Worm (Caenorhabditis elegans) whole organism, L2 larva: ENCODE measurements around the gene R12B2.2.

Experiments used
- C34F6.9 ChIP-seq: fragments of 150-350 bp; optimal IDR thresholded peaks from 2 replicates; lab custom pipeline; 2014; ENCODE audit warnings: missing biosample characterization, missing genetic modification characterization
- F13H6.1 ChIP-seq: sonication (generic microtip); optimal IDR thresholded peaks from 2 replicates; lab custom pipeline; 2016; ENCODE audit warnings: missing genetic modification characterization, missing compliant biosample characterization
- R02D3.7 ChIP-seq: fragments of 150-350 bp; optimal IDR thresholded peaks from 2 replicates; lab custom pipeline; 2014; ENCODE audit warnings: missing biosample characterization, missing genetic modification characterization
- Y55F3AM.14 ChIP-seq: fragments of 200-800 bp; sonication (Bioruptor generic); optimal IDR thresholded peaks from 2 replicates; lab custom pipeline; 2018; ENCODE audit warnings: mild to moderate bottlenecking, missing genetic modification characterization, missing compliant biosample characterization
- ZK546.5 ChIP-seq: sonication (generic microtip); optimal IDR thresholded peaks from 2 replicates; lab custom pipeline; 2017; ENCODE audit warnings: missing biosample characterization, missing genetic modification characterization
- aly-2 ChIP-seq: fragments of 150-350 bp; optimal IDR thresholded peaks from 2 replicates; lab custom pipeline; 2014; ENCODE audit warnings: missing biosample characterization, missing genetic modification characterization
- ama-1 ChIP-seq: fragments of 150-350 bp; optimal IDR thresholded peaks from 2 replicates; lab custom pipeline; 2018; ENCODE audit warnings: inconsistent platforms
- blmp-1 ChIP-seq: sonication (generic microtip); optimal IDR thresholded peaks from 2 replicates; lab custom pipeline; 2017; ENCODE audit warnings: missing genetic modification characterization, mild to moderate bottlenecking, missing compliant biosample characterization, antibody characterized with exemption, moderate library complexity; ENCODE audit not compliant: insufficient read depth
- ceh-16 ChIP-seq: fragments of 150-350 bp; optimal IDR thresholded peaks from 2 replicates; lab custom pipeline; 2014; ENCODE audit warnings: missing biosample characterization, missing genetic modification characterization
- ceh-82 ChIP-seq: fragments of 150-350 bp; optimal IDR thresholded peaks from 2 replicates; lab custom pipeline; 2014; ENCODE audit warnings: missing biosample characterization, missing genetic modification characterization
- crh-2 ChIP-seq: sonication (generic microtip); optimal IDR thresholded peaks from 2 replicates; lab custom pipeline; 2017; ENCODE audit warnings: missing biosample characterization, missing genetic modification characterization
- dmd-4 ChIP-seq: sonication (generic microtip); optimal IDR thresholded peaks from 2 replicates; lab custom pipeline; 2017; ENCODE audit warnings: missing biosample characterization, missing genetic modification characterization
- egl-27 ChIP-seq: sonication (generic microtip); optimal IDR thresholded peaks from 3 replicates; lab custom pipeline; 2017; ENCODE audit warnings: missing biosample characterization, missing genetic modification reagents, missing genetic modification characterization
- elt-1 ChIP-seq: fragments of 150-350 bp; optimal IDR thresholded peaks from 2 replicates; lab custom pipeline; 2014; ENCODE audit warnings: missing biosample characterization, missing genetic modification characterization
- elt-3 ChIP-seq: sonication (generic microtip); optimal IDR thresholded peaks from 2 replicates; lab custom pipeline; 2017; ENCODE audit warnings: missing biosample characterization, missing genetic modification characterization
- fos-1 ChIP-seq: fragments of 150-350 bp; optimal IDR thresholded peaks from 2 replicates; lab custom pipeline; 2014; ENCODE audit warnings: missing biosample characterization, missing genetic modification characterization
- gmeb-1 ChIP-seq: fragments of 150-350 bp; optimal IDR thresholded peaks from 2 replicates; lab custom pipeline; 2014; ENCODE audit warnings: missing biosample characterization, missing genetic modification characterization
- lin-11 ChIP-seq: fragments of 150-350 bp; sonication (generic microtip); optimal IDR thresholded peaks from 2 replicates; lab custom pipeline; 2014; ENCODE audit warnings: missing biosample characterization, missing genetic modification characterization, inconsistent platforms, mixed read lengths
- lin-13 ChIP-seq: fragments of 150-350 bp; optimal IDR thresholded peaks from 2 replicates; lab custom pipeline; 2014; ENCODE audit warnings: missing biosample characterization, missing genetic modification reagents, missing genetic modification characterization
- lin-39 ChIP-seq: fragments of 150-350 bp; optimal IDR thresholded peaks from 2 replicates; lab custom pipeline; 2014; ENCODE audit warnings: missing biosample characterization, missing genetic modification reagents, missing genetic modification characterization
- lsy-2 ChIP-seq, 2 experiments: fragments of 150-350 bp in 1 of 2; sonication (generic microtip) in 1 of 2; optimal IDR thresholded peaks; 2 replicates each; lab custom pipeline; 2014 to 2017; ENCODE audit warnings: missing biosample characterization in 2 of 2, missing genetic modification characterization in 2 of 2
- mab-5 ChIP-seq: fragments of 150-350 bp; optimal IDR thresholded peaks from 2 replicates; lab custom pipeline; 2014; ENCODE audit warnings: missing biosample characterization, missing genetic modification characterization
- mbf-1 ChIP-seq: sonication (generic microtip); optimal IDR thresholded peaks from 2 replicates; lab custom pipeline; 2017; ENCODE audit warnings: missing biosample characterization, missing genetic modification characterization
- mdl-1 ChIP-seq, 2 experiments: fragments of 150-350 bp in 1 of 2; sonication (generic microtip) in 1 of 2; optimal IDR thresholded peaks; 2 replicates each; lab custom pipeline; 2017; ENCODE audit warnings: missing biosample characterization in 2 of 2, missing genetic modification characterization in 2 of 2
- nhr-10 ChIP-seq: sonication (generic microtip); optimal IDR thresholded peaks from 2 replicates; lab custom pipeline; 2017; ENCODE audit warnings: missing biosample characterization, missing genetic modification characterization
- nhr-11 ChIP-seq: fragments of 150-350 bp; optimal IDR thresholded peaks from 2 replicates; lab custom pipeline; 2014; ENCODE audit warnings: missing biosample characterization, missing genetic modification characterization
- nhr-12 ChIP-seq: fragments of 150-350 bp; optimal IDR thresholded peaks from 2 replicates; lab custom pipeline; 2014; ENCODE audit warnings: missing biosample characterization, missing genetic modification characterization
- nhr-129 ChIP-seq: fragments of 150-350 bp; optimal IDR thresholded peaks from 2 replicates; lab custom pipeline; 2014; ENCODE audit warnings: missing biosample characterization, missing genetic modification characterization
- nhr-21 ChIP-seq: fragments of 150-350 bp; optimal IDR thresholded peaks from 2 replicates; lab custom pipeline; 2014; ENCODE audit warnings: missing biosample characterization, missing genetic modification characterization
- nhr-23 ChIP-seq: fragments of 150-350 bp; optimal IDR thresholded peaks from 2 replicates; lab custom pipeline; 2014; ENCODE audit warnings: missing biosample characterization, missing genetic modification reagents, missing genetic modification characterization
- nhr-237 ChIP-seq: fragments of 150-350 bp; optimal IDR thresholded peaks from 2 replicates; lab custom pipeline; 2014; ENCODE audit warnings: missing biosample characterization, missing genetic modification characterization
- nhr-25 ChIP-seq: fragments of 150-350 bp; sonication (generic microtip); optimal IDR thresholded peaks from 3 replicates; lab custom pipeline; 2014; ENCODE audit warnings: missing biosample characterization, missing genetic modification characterization
- nhr-6 ChIP-seq: fragments of 150-350 bp; optimal IDR thresholded peaks from 2 replicates; lab custom pipeline; 2014; ENCODE audit warnings: missing biosample characterization, missing genetic modification characterization
- peb-1 ChIP-seq: fragments of 150-350 bp; optimal IDR thresholded peaks from 2 replicates; lab custom pipeline; 2014; ENCODE audit warnings: missing biosample characterization, missing genetic modification characterization
- skn-1 ChIP-seq: sonication (generic microtip); optimal IDR thresholded peaks from 2 replicates; lab custom pipeline; 2017; ENCODE audit warnings: missing biosample characterization, missing genetic modification characterization
- sma-3 ChIP-seq: sonication (generic microtip); optimal IDR thresholded peaks from 2 replicates; lab custom pipeline; 2016; ENCODE audit warnings: missing genetic modification reagents, missing genetic modification characterization, missing compliant biosample characterization
- sma-9 ChIP-seq, 2 experiments: fragments of 150-350 bp in 1 of 2; sonication (generic microtip) in 1 of 2; optimal IDR thresholded peaks; 2 replicates each; lab custom pipeline; 2014 to 2016; ENCODE audit warnings: missing genetic modification characterization in 2 of 2, mild to moderate bottlenecking in 1 of 2, missing biosample characterization in 1 of 2, missing compliant biosample characterization in 1 of 2, missing genetic modification reagents in 1 of 2, moderate library complexity in 1 of 2
- snpc-4 ChIP-seq: fragments of 150-350 bp; optimal IDR thresholded peaks from 2 replicates; lab custom pipeline; 2014; ENCODE audit warnings: missing biosample characterization, missing genetic modification characterization
- unc-39 ChIP-seq: fragments of 150-350 bp; optimal IDR thresholded peaks from 2 replicates; lab custom pipeline; 2014; ENCODE audit warnings: missing biosample characterization, missing genetic modification characterization
- unc-55 ChIP-seq: fragments of 150-350 bp; sonication (generic microtip); optimal IDR thresholded peaks from 3 replicates; lab custom pipeline; 2014; ENCODE audit warnings: missing biosample characterization, missing genetic modification reagents, missing genetic modification characterization
- unc-62 ChIP-seq: fragments of 150-350 bp; optimal IDR thresholded peaks from 2 replicates; lab custom pipeline; 2014; ENCODE audit warnings: missing biosample characterization, missing genetic modification reagents, missing genetic modification characterization
- zag-1 ChIP-seq: fragments of 150-350 bp; optimal IDR thresholded peaks from 2 replicates; lab custom pipeline; 2014; ENCODE audit warnings: missing biosample characterization, missing genetic modification characterization
- ztf-1 ChIP-seq: fragments of 200-800 bp; sonication (Bioruptor generic); conservative IDR thresholded peaks from 2 replicates; pipeline ENCODE4 v1.3.6; 2022; ENCODE audit warnings: missing genetic modification characterization, missing compliant biosample characterization
- ztf-4 ChIP-seq: fragments of 150-350 bp; optimal IDR thresholded peaks from 2 replicates; lab custom pipeline; 2014; ENCODE audit warnings: missing biosample characterization, missing genetic modification characterization

The R12B2.2 gene

DNA sequence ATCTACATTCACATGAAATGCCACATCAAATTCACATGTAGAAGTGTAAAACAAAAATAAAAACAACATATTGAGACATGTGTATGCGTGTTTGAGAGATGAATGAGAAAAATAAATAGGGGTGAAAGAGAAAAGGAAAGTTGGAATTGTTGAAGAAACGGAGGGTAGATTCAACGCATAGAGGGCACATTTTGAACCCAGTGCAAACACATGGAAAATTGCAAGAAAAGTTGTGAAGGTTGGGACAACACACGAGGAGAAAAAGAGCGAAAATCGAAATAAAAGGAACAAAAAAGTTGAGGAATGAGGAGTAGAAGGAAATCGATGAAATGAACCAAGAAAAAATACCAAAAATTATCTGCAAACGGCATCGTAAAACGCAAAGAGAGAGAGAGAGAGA, 32.8 kb downstream of the R12B2.2 start:
- TF ChIP-seq unc-55: no peak
- no peak for TF ChIP-seq dmd-4 (tag; lab: Kevin White, UChicago)
- peak; percentile 6 for TF ChIP-seq sma-9 (GFP tag; optimal IDR thresholded peaks at IDR 0.05; lab: Kevin White, UChicago)
- no peak for TF ChIP-seq sma-9 (tag; optimal IDR thresholded peaks at IDR 0.05; lab: Kevin White, UChicago)
- TF ChIP-seq C34F6.9: peak; percentile 16
- no peak for TF ChIP-seq unc-62
- no peak for TF ChIP-seq elt-3 (tag; lab: Kevin White, UChicago)
- TF ChIP-seq skn-1: no peak
- TF ChIP-seq mab-5: no peak
- TF ChIP-seq ceh-16 (tag; lab: Kevin White, UChicago): no peak
- TF ChIP-seq ztf-4 (tag; lab: Kevin White, UChicago): no peak
- no peak for TF ChIP-seq zag-1 (tag; lab: Kevin White, UChicago)
- TF ChIP-seq ama-1 (lab: Kevin White, UChicago): no peak

- no peak for TF ChIP-seq nhr-25 (tag; lab: Kevin White, UChicago)
- TF ChIP-seq fos-1 (tag; lab: Kevin White, UChicago): peak; percentile 40
- TF ChIP-seq nhr-10: no peak
- peak; percentile 5 for TF ChIP-seq sma-9 (GFP tag; optimal IDR thresholded peaks at IDR 0.05; lab: Kevin White, UChicago)
- TF ChIP-seq sma-9 (tag; optimal IDR thresholded peaks at IDR 0.05; lab: Kevin White, UChicago): no peak
- TF ChIP-seq lin-39 (tag; lab: Kevin White, UChicago): no peak
Observed at ce11 chrIII:5840277-5840676, 33.5 kb downstream of the R12B2.2 start.

- no peak for TF ChIP-seq mbf-1
- peak; percentile 28 for TF ChIP-seq gmeb-1 (tag; lab: Kevin White, UChicago)
- TF ChIP-seq egl-27: no peak
- no peak for TF ChIP-seq nhr-10
- no peak for TF ChIP-seq nhr-21 (tag; lab: Kevin White, UChicago)
- no peak for TF ChIP-seq skn-1
- no peak for TF ChIP-seq lsy-2 (tag; optimal IDR thresholded peaks at IDR 0.05; lab: Kevin White, UChicago)
Observed at ce11 chrIII:5840815-5841573, 34.2 kb downstream of the R12B2.2 start.

DNA sequence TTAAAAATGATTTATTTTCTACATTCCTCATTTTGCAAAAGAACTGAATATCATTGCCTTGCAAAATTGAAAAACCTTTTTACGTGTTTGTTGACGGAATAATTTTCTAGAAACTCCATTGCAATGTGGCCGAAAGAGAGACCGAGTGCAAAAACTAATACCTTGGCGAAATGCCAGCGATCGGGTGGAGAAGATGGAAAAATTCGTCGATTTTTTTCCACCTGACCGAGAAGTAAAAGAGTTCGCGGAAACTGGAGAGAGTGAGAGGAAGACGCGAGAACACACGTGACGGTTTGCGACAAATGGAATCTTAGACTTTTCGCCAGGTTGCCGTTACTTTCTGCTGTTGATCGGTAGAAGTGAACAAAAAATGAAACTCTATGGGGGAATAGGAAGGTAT, 34.9 kb downstream of the R12B2.2 start:
- TF ChIP-seq lin-13 (no peak), skn-1 (no peak), ceh-82 (tag; lab: Kevin White, UChicago) (no peak), aly-2 (tag; lab: Kevin White, UChicago) (no peak), ama-1 (lab: Kevin White, UChicago) (peak; percentile 58), Y55F3AM.14 (GFP tag; lab: Kevin White, UChicago) (no peak), elt-1 (tag; lab: Kevin White, UChicago) (no peak), peb-1 (tag; lab: Kevin White, UChicago) (no peak), nhr-12 (tag; lab: Kevin White, UChicago) (no peak), fos-1 (tag; lab: Kevin White, UChicago) (peak; percentile 19), nhr-25 (tag; lab: Kevin White, UChicago) (peak; percentile 63), ZK546.5 (tag; lab: Kevin White, UChicago) (no peak), blmp-1 (peak; percentile 48), R02D3.7 (tag; lab: Kevin White, UChicago) (no peak), nhr-10 (no peak), lin-11 (tag; lab: Kevin White, UChicago) (peak; percentile 12), nhr-237 (tag; lab: Kevin White, UChicago) (no peak), nhr-23 (tag; lab: Kevin White, UChicago) (no peak), snpc-4 (tag; lab: Kevin White, UChicago) (no peak), mab-5 (no peak), sma-9 (GFP tag; optimal IDR thresholded peaks at IDR 0.05; lab: Kevin White, UChicago) (peak; percentile 73), sma-9 (tag; optimal IDR thresholded peaks at IDR 0.05; lab: Kevin White, UChicago) (no peak), ztf-4 (tag; lab: Kevin White, UChicago) (no peak), elt-3 (tag; lab: Kevin White, UChicago) (no peak), sma-3 (GFP tag; lab: Kevin White, UChicago) (peak; percentile 39), mbf-1 (no peak), lin-39 (tag; lab: Kevin White, UChicago) (no peak), lsy-2 (tag; optimal IDR thresholded peaks at IDR 0.05; lab: Kevin White, UChicago) (peak in 1 of 2 experiments; percentile 52), mdl-1 (tag; optimal IDR thresholded peaks at IDR 0.05; lab: Kevin White, UChicago) (peak; percentile 42 to 63), crh-2 (tag; lab: Kevin White, UChicago) (peak; percentile 9), nhr-11 (no peak), unc-55 (no peak), nhr-21 (tag; lab: Kevin White, UChicago) (peak; percentile 47), egl-27 (no peak), unc-39 (no peak), nhr-129 (peak; percentile 78), F13H6.1 (peak; percentile 25), ztf-1 (GFP tag; lab: Robert Waterston, UW) (no peak), C34F6.9 (peak; percentile 44), zag-1 (tag; lab: Kevin White, UChicago) (no peak), nhr-6 (tag; lab: Kevin White, UChicago) (no peak)
